Worm (Caenorhabditis elegans) whole organism, young adult: ENCODE results near the gene fbxb-55.

Experiments
- attf-3 ChIP-seq: fragments of 200-800 bp; sonication (Bioruptor generic); conservative IDR thresholded peaks from 2 replicates; pipeline ENCODE4 v1.3.6; 2022; ENCODE audit warnings: missing genetic modification reagents, missing genetic modification characterization, missing compliant biosample characterization
- ceh-58 ChIP-seq: fragments of 200-800 bp; sonication (Bioruptor generic); IDR thresholded peaks from 2 replicates; pipeline ENCODE4 v1.3.6; 2022; ENCODE audit warnings: missing genetic modification characterization, missing compliant biosample characterization
- madf-8 ChIP-seq: fragments of 200-800 bp; sonication (Bioruptor generic); conservative IDR thresholded peaks from 2 replicates; pipeline ENCODE4 v1.3.6; 2022; ENCODE audit warnings: missing genetic modification reagents, missing genetic modification characterization, missing compliant biosample characterization
- snpc-1.3 ChIP-seq: sonication (generic microtip); optimal IDR thresholded peaks from 2 replicates; lab custom pipeline; 2017; ENCODE audit warnings: missing genetic modification characterization, mild to moderate bottlenecking, missing compliant biosample characterization, antibody characterized with exemption, moderate library complexity, missing genotype, missing genetic modification reagents; ENCODE audit not compliant: insufficient read depth
- ztf-22 ChIP-seq: fragments of 200-800 bp; sonication (Bioruptor generic); optimal IDR thresholded peaks from 2 replicates; lab custom pipeline; 2018; ENCODE audit warnings: mild to moderate bottlenecking, missing genetic modification characterization, moderate library complexity, missing compliant biosample characterization

DNA sequence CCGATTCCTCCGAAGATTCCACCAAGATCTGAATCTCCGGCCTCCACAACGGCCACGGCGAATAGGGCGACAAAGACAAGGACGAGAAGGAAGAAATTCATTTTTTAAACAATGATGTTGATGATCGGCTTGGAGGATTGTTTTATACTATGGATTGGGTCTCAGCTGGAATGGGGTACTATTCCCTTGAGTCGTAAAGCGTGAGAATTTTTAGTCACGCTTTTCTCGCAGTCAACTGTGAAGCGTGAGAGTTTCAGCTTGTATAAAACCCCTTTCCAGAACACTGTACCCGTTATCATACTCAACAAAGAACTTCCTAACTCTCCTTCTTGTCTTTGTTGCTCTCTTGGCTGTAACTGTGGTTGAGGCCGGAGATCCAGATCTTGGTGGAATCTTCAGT lies 45.9 kb downstream of the fbxb-55 start, which contains the start of gene F49F1.15:
- TF ChIP-seq ceh-58 (no peak), snpc-1.3 (tag; lab: Kevin White, UChicago) (no peak), attf-3 (GFP tag; lab: Robert Waterston, UW) (no peak), ztf-22 (no peak), madf-8 (GFP tag; lab: Robert Waterston, UW) (no peak)
